Fruit fly (Drosophila melanogaster) whole organism, embryonic: Measurements from ENCODE around the gene Hsp83.

Experiments
- Atf6 ChIP-seq: fragments of 200-800 bp; sonication (Bioruptor generic); IDR thresholded peaks from 2 replicates; pipeline ENCODE4 v1.3.6; 2022; ENCODE audit warnings: missing biosample characterization, missing genetic modification characterization
- CG10431 ChIP-seq: fragments of 200-800 bp; sonication (Bioruptor generic); optimal IDR thresholded peaks from 3 replicates; lab custom pipeline; 2018; ENCODE audit warnings: missing biosample characterization, mild to moderate bottlenecking, missing genetic modification characterization
- CG18262 ChIP-seq: fragments of 200-800 bp; optimal IDR thresholded peaks from 3 replicates; lab custom pipeline; 2019; ENCODE audit warnings: missing biosample characterization, mild to moderate bottlenecking, missing genetic modification characterization, moderate library complexity
- CG2202 ChIP-seq: fragments of 200-800 bp; sonication (Bioruptor generic); optimal IDR thresholded peaks from 2 replicates; lab custom pipeline; 2018; ENCODE audit warnings: missing biosample characterization, mild to moderate bottlenecking, missing genetic modification characterization
- CG30431 ChIP-seq: fragments of 200-800 bp; sonication (Bioruptor generic); optimal IDR thresholded peaks from 2 replicates; lab custom pipeline; 2017; ENCODE audit warnings: missing biosample characterization, missing genetic modification characterization
- CG32772 ChIP-seq: fragments of 200-800 bp; sonication (Bioruptor generic); IDR thresholded peaks from 2 replicates; pipeline ENCODE4 v1.3.6; 2022; ENCODE audit warnings: missing biosample characterization, missing genetic modification characterization
- CG33557 ChIP-seq: fragments of 200-800 bp; sonication (Bioruptor generic); optimal IDR thresholded peaks from 2 replicates; lab custom pipeline; 2019; ENCODE audit warnings: missing biosample characterization, mild to moderate bottlenecking, missing genetic modification characterization, moderate library complexity
- CG3407 ChIP-seq: fragments of 200-800 bp; sonication (Bioruptor generic); optimal IDR thresholded peaks from 2 replicates; lab custom pipeline; 2018; ENCODE audit warnings: missing biosample characterization, mild to moderate bottlenecking, missing genetic modification characterization
- CG34376 ChIP-seq: fragments of 200-800 bp; sonication (Bioruptor generic); optimal IDR thresholded peaks from 2 replicates; lab custom pipeline; 2018; ENCODE audit warnings: missing biosample characterization, mild to moderate bottlenecking, missing genetic modification characterization
- CG5180 ChIP-seq: fragments of 200-800 bp; sonication (Bioruptor generic); optimal IDR thresholded peaks from 3 replicates; lab custom pipeline; 2017; ENCODE audit warnings: missing biosample characterization, missing genetic modification characterization, mild to moderate bottlenecking, moderate library complexity, missing genetic modification reagents
- CG5245 ChIP-seq: fragments of 200-800 bp; sonication (Bioruptor generic); optimal IDR thresholded peaks from 3 replicates; lab custom pipeline; 2016; ENCODE audit warnings: missing biosample characterization, missing genetic modification characterization
- CG7786 ChIP-seq: fragments of 200-800 bp; sonication (Bioruptor generic); optimal IDR thresholded peaks from 2 replicates; lab custom pipeline; 2016; ENCODE audit warnings: missing biosample characterization, missing genetic modification characterization
- CG8281 ChIP-seq: fragments of 200-800 bp; sonication (Bioruptor generic); optimal IDR thresholded peaks from 2 replicates; lab custom pipeline; 2018; ENCODE audit warnings: missing biosample characterization, mild to moderate bottlenecking, missing genetic modification characterization, moderate library complexity
- CG8478 ChIP-seq: fragments of >200 bp; optimal IDR thresholded peaks from 2 replicates; lab custom pipeline; 2018
- CG9932 ChIP-seq: fragments of 200-800 bp; sonication (Bioruptor generic); IDR thresholded peaks from 2 replicates; pipeline ENCODE4 v1.3.6; 2022; ENCODE audit warnings: missing biosample characterization, missing genetic modification characterization
- Dll ChIP-seq: fragments of 200-800 bp; sonication (Bioruptor generic); IDR thresholded peaks from 4 replicates; pipeline ENCODE4 v1.3.6; 2022; ENCODE audit warnings: missing biosample characterization, missing genetic modification characterization; ENCODE audit not compliant: partially characterized antibody
- Elba2 ChIP-seq: fragments of 200-800 bp; sonication (Bioruptor generic); optimal IDR thresholded peaks from 3 replicates; lab custom pipeline; 2016; ENCODE audit warnings: missing biosample characterization, missing genetic modification characterization
- H15 ChIP-seq: fragments of 200-800 bp; sonication (Bioruptor generic); IDR thresholded peaks from 3 replicates; pipeline ENCODE4 v1.3.6; 2022; ENCODE audit warnings: missing biosample characterization, missing genetic modification characterization
- Hr78 ChIP-seq, 2 experiments: fragments of 200-800 bp in 1 of 2; fragments of >200 bp in 1 of 2; sonication (Bioruptor generic) in 1 of 2; optimal IDR thresholded peaks; 2 replicates each; lab custom pipeline; 2017 to 2019; ENCODE audit warnings: missing biosample characterization in 2 of 2, missing genetic modification characterization in 2 of 2, mild to moderate bottlenecking in 1 of 2, moderate library complexity in 1 of 2
- Meics ChIP-seq: fragments of 200-800 bp; sonication (Bioruptor generic); optimal IDR thresholded peaks from 2 replicates; lab custom pipeline; 2017; ENCODE audit warnings: missing biosample characterization, mild to moderate bottlenecking, missing genetic modification characterization
- PHDP ChIP-seq: fragments of 200-800 bp; sonication (Bioruptor generic); optimal IDR thresholded peaks from 3 replicates; lab custom pipeline; 2018; ENCODE audit warnings: missing biosample characterization, mild to moderate bottlenecking, missing genetic modification characterization, moderate library complexity
- Rfx ChIP-seq: fragments of 200-800 bp; sonication (Bioruptor generic); IDR thresholded peaks from 2 replicates; pipeline ENCODE4 v1.3.6; 2022; ENCODE audit warnings: missing biosample characterization, missing genetic modification characterization
- Usf ChIP-seq: fragments of 200-800 bp; sonication (Bioruptor generic); optimal IDR thresholded peaks from 2 replicates; lab custom pipeline; 2017; ENCODE audit warnings: missing genotype, missing biosample characterization, missing genetic modification characterization
- bowl ChIP-seq: fragments of 200-800 bp; sonication (Bioruptor generic); IDR thresholded peaks from 2 replicates; pipeline ENCODE4 v1.3.6; 2022; ENCODE audit warnings: missing biosample characterization, missing genetic modification characterization
- bsh ChIP-seq, 2 experiments: fragments of 200-800 bp; sonication (Bioruptor generic); optimal IDR thresholded peaks; 2 replicates each; lab custom pipeline; 2017 to 2018; ENCODE audit warnings: mild to moderate bottlenecking in 2 of 2, missing biosample characterization in 2 of 2, missing genetic modification characterization in 2 of 2, moderate library complexity in 1 of 2
- btn ChIP-seq: fragments of 200-800 bp; sonication (Bioruptor generic); optimal IDR thresholded peaks from 2 replicates; lab custom pipeline; 2016; ENCODE audit warnings: missing biosample characterization, missing genetic modification characterization
- cad ChIP-seq: fragments of >200 bp; optimal IDR thresholded peaks from 2 replicates; lab custom pipeline; 2017; ENCODE audit warnings: missing biosample characterization, missing genetic modification characterization
- chinmo ChIP-seq: fragments of 200-800 bp; sonication (Bioruptor generic); IDR thresholded peaks from 4 replicates; pipeline ENCODE4 v1.3.6; 2022; ENCODE audit warnings: missing biosample characterization, missing genetic modification characterization; ENCODE audit not compliant: partially characterized antibody
- ci ChIP-seq: fragments of 200-800 bp; sonication (Bioruptor generic); IDR thresholded peaks from 3 replicates; pipeline ENCODE4 v1.3.6; 2022; ENCODE audit warnings: missing biosample characterization, missing genetic modification characterization
- crp ChIP-seq, 2 experiments: fragments of 200-800 bp; sonication (Bioruptor generic); optimal IDR thresholded peaks; 2 replicates in 1 of 2; 3 replicates in 1 of 2; lab custom pipeline; 2017; ENCODE audit warnings: missing biosample characterization in 2 of 2, missing genetic modification characterization in 2 of 2, mild to moderate bottlenecking in 1 of 2, moderate library complexity in 1 of 2
- cwo ChIP-seq: fragments of 200-800 bp; sonication (Bioruptor generic); optimal IDR thresholded peaks from 3 replicates; lab custom pipeline; 2017; ENCODE audit warnings: missing biosample characterization, missing genetic modification characterization, mild to moderate bottlenecking, moderate library complexity, missing genetic modification reagents
- dpn ChIP-seq, 2 experiments: fragments of 200-800 bp; sonication (Bioruptor generic); optimal IDR thresholded peaks; 3 replicates each; lab custom pipeline; 2016; ENCODE audit warnings: missing biosample characterization in 2 of 2, missing genetic modification characterization in 2 of 2
- eyg ChIP-seq: fragments of 200-800 bp; sonication (Bioruptor generic); optimal IDR thresholded peaks from 3 replicates; lab custom pipeline; 2016; ENCODE audit warnings: missing biosample characterization, missing genetic modification characterization
- ftz-f1 ChIP-seq: fragments of 200-800 bp; sonication (Bioruptor generic); optimal IDR thresholded peaks from 2 replicates; lab custom pipeline; 2016; ENCODE audit warnings: missing biosample characterization, missing genetic modification characterization
- gro ChIP-seq: fragments of 200-800 bp; sonication (Bioruptor generic); optimal IDR thresholded peaks from 2 replicates; lab custom pipeline; 2016; ENCODE audit warnings: missing biosample characterization, missing genetic modification characterization
- insv ChIP-seq, 2 experiments: fragments of 200-800 bp; sonication (Bioruptor generic); optimal IDR thresholded peaks; 3 replicates each; lab custom pipeline; 2016 to 2018; ENCODE audit warnings: missing biosample characterization in 2 of 2, missing genetic modification characterization in 2 of 2
- mld ChIP-seq: fragments of 200-800 bp; sonication (Bioruptor generic); IDR thresholded peaks from 3 replicates; pipeline ENCODE4 v1.3.6; 2022; ENCODE audit warnings: missing biosample characterization, missing genetic modification characterization; ENCODE audit not compliant: partially characterized antibody
- nom ChIP-seq: fragments of 200-800 bp; sonication (Bioruptor generic); optimal IDR thresholded peaks from 2 replicates; lab custom pipeline; 2017; ENCODE audit warnings: missing biosample characterization, missing genetic modification characterization, mild to moderate bottlenecking, moderate library complexity, missing genetic modification reagents
- pzg ChIP-seq: fragments of 200-800 bp; sonication (Bioruptor generic); optimal IDR thresholded peaks from 3 replicates; lab custom pipeline; 2018; ENCODE audit warnings: missing biosample characterization, mild to moderate bottlenecking, missing genetic modification characterization, moderate library complexity
- salm ChIP-seq: fragments of 200-800 bp; sonication (Bioruptor generic); optimal IDR thresholded peaks from 2 replicates; lab custom pipeline; 2018; ENCODE audit warnings: missing biosample characterization, mild to moderate bottlenecking, missing genetic modification characterization
- sd ChIP-seq: fragments of 200-800 bp; sonication (Bioruptor generic); optimal IDR thresholded peaks from 3 replicates; lab custom pipeline; 2018; ENCODE audit warnings: missing biosample characterization, mild to moderate bottlenecking, missing genetic modification characterization, moderate library complexity
- seq ChIP-seq: fragments of 200-800 bp; sonication (Bioruptor generic); IDR thresholded peaks from 2 replicates; pipeline ENCODE4 v1.3.6; 2022; ENCODE audit warnings: missing biosample characterization, missing genetic modification characterization
- so ChIP-seq: fragments of 200-800 bp; sonication (Bioruptor generic); IDR thresholded peaks from 3 replicates; pipeline ENCODE4 v1.3.6; 2022; ENCODE audit warnings: missing biosample characterization, missing genetic modification characterization
- stc ChIP-seq: fragments of 200-800 bp; sonication (Bioruptor generic); IDR thresholded peaks from 2 replicates; pipeline ENCODE4 v1.3.6; 2022; ENCODE audit warnings: missing biosample characterization, missing genetic modification characterization
- ttk ChIP-seq: fragments of 200-800 bp; sonication (Bioruptor generic); IDR thresholded peaks from 2 replicates; pipeline ENCODE4 v2.1.2; 2022; ENCODE audit warnings: missing biosample characterization, missing genetic modification characterization
- unpg ChIP-seq: fragments of 200-800 bp; sonication (Bioruptor generic); optimal IDR thresholded peaks from 3 replicates; lab custom pipeline; 2018; ENCODE audit warnings: missing biosample characterization, mild to moderate bottlenecking, missing genetic modification characterization, moderate library complexity
- yki ChIP-seq: fragments of >200 bp; optimal IDR thresholded peaks from 3 replicates; lab custom pipeline; 2018
- zf30C ChIP-seq: fragments of 200-800 bp; sonication (Bioruptor generic); optimal IDR thresholded peaks from 3 replicates; lab custom pipeline; 2018; ENCODE audit warnings: missing biosample characterization, mild to moderate bottlenecking, missing genetic modification characterization

Hsp83 gene

DNA sequence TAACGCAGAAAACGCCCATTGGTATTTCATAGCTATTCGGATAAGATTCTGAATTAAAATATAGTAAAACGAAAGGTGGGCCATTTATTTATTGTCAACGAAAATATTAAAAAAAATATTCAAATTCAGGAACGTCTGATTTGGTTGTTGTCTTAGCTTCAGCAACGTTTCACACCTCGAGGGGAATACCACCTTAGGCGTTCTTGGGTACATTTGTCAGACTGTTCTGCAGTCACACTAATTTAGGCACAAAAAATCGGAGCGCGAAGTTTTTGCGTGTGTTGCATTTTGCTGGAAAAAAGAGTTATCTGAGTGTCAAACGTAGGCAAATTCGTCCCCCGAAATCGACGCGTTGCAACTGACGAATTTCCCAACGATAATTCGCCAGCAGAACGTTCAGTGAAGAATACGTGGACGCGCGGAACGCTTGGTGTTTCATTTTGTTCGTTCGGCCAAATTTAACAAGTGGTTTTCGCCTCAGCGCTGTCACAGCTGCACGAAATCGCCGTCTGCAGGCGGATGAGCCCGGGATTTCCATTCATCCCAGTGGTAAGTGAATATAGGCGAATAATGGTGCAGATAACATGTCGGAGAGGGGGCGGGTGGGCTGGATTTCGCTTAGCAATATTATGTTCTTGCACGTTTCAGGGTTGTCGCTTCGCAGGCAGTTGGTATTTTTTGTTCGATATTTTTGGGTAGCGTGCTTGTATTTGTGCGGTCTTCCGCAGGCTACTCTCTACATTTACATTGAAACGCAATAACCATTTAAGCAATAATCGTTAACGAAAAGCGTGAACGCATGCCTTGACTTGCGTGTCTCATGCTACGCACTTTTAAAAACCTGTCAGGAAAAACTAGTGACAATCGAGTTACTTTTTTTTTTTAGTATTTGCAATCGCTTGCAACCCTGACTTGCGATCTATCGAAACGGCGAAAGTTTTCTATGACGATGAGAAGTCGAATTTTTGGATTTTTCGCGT lies 32.3 kb downstream of the Hsp83 start, which contains the start of gene Larp4B:
Gene Larp4B (plus strand): TSS at position 99 of the 980 bp plus-strand sequence.
- TF ChIP-seq CG3407 (GFP tag; lab: Kevin White, UChicago), result no peak
- no peak for TF ChIP-seq CG32772 (GFP tag; lab: Robert Waterston, UW)
- TF ChIP-seq mld, result 0 out of 3 replicates have a peak, but pooled peaks have one; percentile 39
- TF ChIP-seq CG8281 (tag; lab: Kevin White, UChicago), result no peak
- TF ChIP-seq eyg, result no peak
- peak; percentile 11 for TF ChIP-seq nom (GFP tag; lab: Kevin White, UChicago)
- TF ChIP-seq cwo (GFP tag; lab: Kevin White, UChicago), result no peak
- no peak for TF ChIP-seq ttk (GFP tag; lab: Robert Waterston, UW)
- no peak for TF ChIP-seq bsh (GFP tag; optimal IDR thresholded peaks at IDR 0.05; lab: Kevin White, UChicago)
- TF ChIP-seq CG2202 (tag; lab: Kevin White, UChicago), result no peak
- no peak for TF ChIP-seq CG7786 (GFP tag; lab: Kevin White, UChicago)
- no peak for TF ChIP-seq seq
- no peak for TF ChIP-seq Elba2 (GFP tag; lab: Kevin White, UChicago)
- no peak for TF ChIP-seq CG10431 (GFP tag; lab: Kevin White, UChicago)
- TF ChIP-seq CG34376 (GFP tag; lab: Kevin White, UChicago), result no peak
- peak; percentile 7 for TF ChIP-seq Meics
- no peak for TF ChIP-seq yki
- TF ChIP-seq dpn (GFP tag; optimal IDR thresholded peaks at IDR 0.05; lab: Kevin White, UChicago), result no peak
- no peak for TF ChIP-seq Atf6
- no peak for TF ChIP-seq stc (GFP tag; lab: Robert Waterston, UW)
- TF ChIP-seq crp (GFP tag; optimal IDR thresholded peaks at IDR 0.05; lab: Kevin White, UChicago), result peak in 1 of 2 experiments; percentile 40
- TF ChIP-seq CG8478 (lab: Kevin White, UChicago), result peak; percentile 56
- no peak for TF ChIP-seq CG5245 (GFP tag; lab: Kevin White, UChicago)
- peak; percentile 2 for TF ChIP-seq PHDP (tag; lab: Kevin White, UChicago)
- no peak for TF ChIP-seq ftz-f1 (GFP tag; lab: Kevin White, UChicago)
- TF ChIP-seq sd (tag; lab: Kevin White, UChicago), result peak; percentile 37
- peak; percentile 77 for TF ChIP-seq Dll
- TF ChIP-seq CG18262 (tag; lab: Kevin White, UChicago), result no peak
- TF ChIP-seq btn (GFP tag; lab: Kevin White, UChicago), result no peak
- peak; percentile 89 for TF ChIP-seq pzg (GFP tag; lab: Kevin White, UChicago)
- no peak for TF ChIP-seq CG5180 (GFP tag; lab: Kevin White, UChicago)
- TF ChIP-seq CG9932 (GFP tag; lab: Robert Waterston, UW), result peak; percentile 50
- TF ChIP-seq salm (tag; lab: Kevin White, UChicago), result peak; percentile 8
- peak in 1 of 2 experiments; percentile 41 for TF ChIP-seq insv (GFP tag; optimal IDR thresholded peaks at IDR 0.05; lab: Kevin White, UChicago)
- peak; percentile 45 for TF ChIP-seq gro (GFP tag; lab: Kevin White, UChicago)
- TF ChIP-seq so (GFP tag; lab: Robert Waterston, UW), result no peak
- no peak for TF ChIP-seq zf30C
- TF ChIP-seq Hr78 (GFP tag; optimal IDR thresholded peaks at IDR 0.05; lab: Kevin White, UChicago), result no peak
- no peak for TF ChIP-seq unpg
- TF ChIP-seq Usf (GFP tag; lab: Kevin White, UChicago), result no peak
- TF ChIP-seq CG30431, result no peak
- no peak for TF ChIP-seq H15 (GFP tag; lab: Robert Waterston, UW)
- TF ChIP-seq bowl (GFP tag; lab: Robert Waterston, UW), result no peak
- no peak for TF ChIP-seq cad (GFP tag; lab: Kevin White, UChicago)
- no peak for TF ChIP-seq CG33557 (GFP tag; lab: Kevin White, UChicago)
- peak; percentile 45 for TF ChIP-seq Rfx
- no peak for TF ChIP-seq chinmo
- 0 out of 3 replicates have a peak, but pooled peaks have one; percentile 6 for TF ChIP-seq ci (GFP tag; lab: Robert Waterston, UW)
